Fruit fly (Drosophila melanogaster): ENCODE results near the gene CG31715.

CG31715 gene

DNA sequence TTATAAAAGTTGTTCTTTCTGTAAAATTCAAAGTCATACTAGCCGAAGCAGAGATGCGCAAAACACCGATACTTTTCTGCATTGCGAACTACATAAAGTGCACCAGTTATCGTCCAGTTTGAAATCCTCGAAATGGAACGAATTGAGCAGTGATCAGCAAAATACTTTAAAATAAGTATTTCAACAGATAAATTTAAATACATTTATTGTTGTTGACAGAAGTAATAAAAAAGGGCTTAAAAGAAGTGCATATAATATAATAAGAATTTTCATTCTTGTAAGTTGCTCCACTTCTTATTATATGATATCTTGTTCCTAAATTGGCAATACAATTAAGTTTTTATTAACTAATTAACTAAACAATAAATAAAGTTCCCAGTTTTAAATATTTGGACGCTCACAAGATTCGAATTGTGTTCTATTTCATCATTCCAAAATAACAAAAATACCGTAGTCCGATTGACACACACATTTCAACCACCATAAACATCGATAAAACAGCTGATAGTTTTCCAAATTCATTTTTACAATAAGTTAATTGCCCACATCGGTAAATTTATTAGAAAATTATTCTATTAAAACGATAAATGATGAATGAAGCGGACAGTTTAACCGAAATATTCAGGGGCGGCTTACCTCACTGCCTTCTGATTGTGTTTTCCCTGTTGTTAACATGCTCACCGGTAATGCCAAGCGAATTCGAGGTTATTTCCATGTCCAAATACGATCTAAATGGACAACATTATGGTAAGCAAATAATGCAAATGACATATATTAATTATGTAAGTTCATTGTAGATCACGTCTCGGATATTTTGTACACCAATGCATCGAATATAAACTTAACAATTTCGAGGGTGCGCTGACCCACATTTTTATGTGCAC, 26.8 kb upstream of the CG31715 start, which contains the start of the genes Usp14 and CG4972:
TSS of gene Usp14 (minus strand) at position 70 of the 884 bp plus-strand sequence.
TSS of gene CG4972 (plus strand) at position 466 of the 884 bp plus-strand sequence.
- TF ChIP-seq CTCF (optimal IDR thresholded peaks at IDR 0.05) (no peak), CG8478 (optimal IDR thresholded peaks at IDR 0.05) (no peak)

DNA sequence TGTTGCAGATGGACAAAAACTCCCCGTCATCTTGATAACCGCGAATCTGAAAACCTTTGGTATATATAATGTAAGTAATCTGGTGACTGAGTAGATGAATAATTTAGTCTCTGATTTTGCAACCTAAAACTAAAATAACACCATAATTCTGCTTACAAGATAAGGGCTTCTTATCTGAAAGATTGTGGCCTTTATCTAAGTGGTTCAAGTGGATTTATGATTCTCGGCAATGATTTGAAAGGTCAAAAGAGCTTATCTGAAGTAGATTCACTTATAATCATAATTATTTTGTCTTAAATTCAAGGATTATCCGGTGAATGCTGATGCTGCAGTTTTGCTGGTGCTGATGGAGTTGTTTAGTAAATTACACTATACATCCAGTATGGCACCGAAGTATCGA, 25.5 kb upstream of the CG31715 start:
- no peak for TF ChIP-seq CTCF (optimal IDR thresholded peaks at IDR 0.05)
- no peak for TF ChIP-seq CG8478 (optimal IDR thresholded peaks at IDR 0.05)

DNA sequence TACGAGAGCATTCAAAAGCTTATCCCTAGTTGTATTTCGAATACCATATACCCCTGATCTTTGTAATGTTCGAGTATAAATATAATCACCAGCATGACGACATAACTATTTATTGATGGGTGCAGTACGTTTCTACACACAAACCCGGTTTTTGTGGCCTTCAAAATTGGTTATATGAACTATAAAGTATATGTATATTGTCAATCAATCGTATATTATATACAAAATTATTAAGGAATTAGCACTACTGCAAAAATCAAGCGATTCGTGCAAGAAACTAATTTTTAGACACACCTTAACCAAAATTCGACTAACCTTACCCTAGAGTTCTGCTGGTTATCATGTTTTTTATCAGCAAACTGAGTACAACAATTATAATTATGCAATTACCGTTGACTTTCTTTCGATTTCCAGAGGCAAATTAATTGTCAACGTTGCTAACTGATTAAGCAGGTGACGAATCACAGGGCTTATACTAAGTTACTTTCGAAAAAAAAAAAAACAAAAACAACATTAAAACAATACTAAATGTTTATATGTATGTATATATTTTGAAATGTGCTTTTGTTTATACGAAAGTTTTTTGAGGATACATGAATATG, 21.1 kb upstream of the CG31715 start:
- no peak for TF ChIP-seq CG8478 (optimal IDR thresholded peaks at IDR 0.05)
- no peak for TF ChIP-seq CTCF (optimal IDR thresholded peaks at IDR 0.05)

DNA sequence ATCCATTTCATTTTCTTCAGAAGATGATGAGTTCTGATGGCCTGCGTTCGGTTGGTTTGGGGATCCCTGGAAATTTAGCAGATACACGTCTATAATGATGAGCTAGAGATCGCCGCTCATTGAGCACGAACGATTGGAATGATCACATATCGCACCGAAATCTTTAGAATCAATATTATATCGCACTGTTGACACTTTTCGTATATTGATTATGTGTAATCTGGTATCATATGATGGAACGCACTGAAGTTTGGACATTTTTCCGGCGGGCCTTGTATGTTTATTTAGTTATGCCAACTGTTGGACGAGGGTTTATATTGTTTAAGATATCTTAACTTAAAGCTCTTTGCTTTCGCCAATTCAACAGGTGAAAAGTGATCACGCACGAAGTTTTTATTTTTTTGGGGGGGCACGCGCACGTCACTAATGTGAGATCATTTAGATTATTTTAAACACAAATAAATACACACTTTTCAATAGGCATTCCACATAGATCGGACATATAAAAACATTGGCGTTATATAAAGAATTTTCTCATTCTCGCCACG, 20.3 kb upstream of the CG31715 start:
- TF ChIP-seq CG8478 (optimal IDR thresholded peaks at IDR 0.05): no peak
- no peak for TF ChIP-seq CTCF (optimal IDR thresholded peaks at IDR 0.05)

DNA sequence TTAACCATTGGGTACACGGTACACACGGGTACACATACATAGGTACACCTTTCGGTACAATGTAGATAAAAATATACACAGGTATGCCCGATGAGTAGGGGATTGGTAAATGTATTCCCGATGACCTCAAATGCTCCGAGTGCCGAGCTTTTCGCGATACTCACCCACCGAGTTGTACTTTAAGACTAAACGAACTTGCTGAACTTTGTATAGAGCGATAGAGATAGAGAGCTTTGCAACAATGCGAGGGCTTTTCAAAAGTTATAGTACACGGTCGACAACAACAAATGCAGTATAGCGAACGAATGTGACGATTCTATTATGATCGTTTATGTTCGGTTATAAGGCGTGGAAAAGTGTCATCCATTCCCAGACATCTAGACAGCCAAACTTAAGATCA, 19.8 kb upstream of the CG31715 start:
- TF ChIP-seq CTCF (optimal IDR thresholded peaks at IDR 0.05) (no peak), CG8478 (optimal IDR thresholded peaks at IDR 0.05) (no peak)

DNA sequence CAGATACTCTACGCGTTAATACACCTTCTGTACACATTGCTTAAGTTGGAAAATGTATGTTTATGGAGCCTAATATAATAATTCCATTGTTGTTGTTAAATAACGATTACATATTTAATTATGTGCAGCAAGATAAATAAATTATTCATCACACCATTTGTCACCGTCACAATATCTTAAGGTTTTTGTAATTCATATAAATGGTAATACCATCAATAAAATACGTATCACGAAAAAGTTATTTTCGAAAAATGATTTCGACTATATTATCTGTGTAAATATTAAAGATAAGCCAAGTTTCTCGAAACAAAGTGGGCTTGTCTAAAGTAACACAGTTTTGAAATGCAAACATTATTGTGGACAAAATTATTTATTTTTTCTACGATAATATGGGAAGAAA, 19.2 kb upstream of the CG31715 start, which contains the start of gene CG4995:
TSS of gene CG4995 (plus strand) at position 301 of the 400 bp plus-strand sequence.
- TF ChIP-seq CTCF (optimal IDR thresholded peaks at IDR 0.05) (no peak), CG8478 (optimal IDR thresholded peaks at IDR 0.05) (no peak)

DNA sequence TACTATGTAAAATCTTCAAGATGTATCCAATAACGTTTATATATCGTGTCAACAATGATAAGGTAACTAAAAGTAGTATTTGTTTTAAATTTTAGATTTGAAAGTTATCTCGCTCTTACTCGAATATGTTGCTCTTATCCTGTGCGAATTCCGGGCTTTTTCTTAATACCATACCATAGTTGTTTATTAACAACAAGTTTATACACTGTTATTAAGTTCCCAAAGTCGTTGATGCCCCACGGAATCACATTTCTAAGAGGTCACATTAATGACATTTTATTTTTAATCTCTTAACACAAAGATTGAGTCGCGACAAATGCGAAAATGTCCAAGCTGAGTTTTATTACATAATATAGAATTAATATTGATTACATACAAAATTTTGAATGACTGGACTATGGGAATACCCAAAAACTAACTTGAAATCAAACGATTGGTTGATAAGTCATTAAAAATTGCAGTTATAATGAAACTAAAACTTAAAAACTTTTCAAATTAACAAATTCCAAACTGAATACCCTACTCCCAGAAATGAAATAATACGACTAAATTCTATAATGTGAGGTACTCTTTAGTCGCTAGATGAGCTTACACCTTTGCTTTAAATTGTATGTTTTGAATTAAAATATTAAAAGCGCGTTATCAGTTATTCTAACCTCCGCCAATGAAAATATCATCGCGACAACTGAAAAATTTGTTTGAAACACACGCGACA, 18.5 kb upstream of the CG31715 start, which contains the start of gene CG5381:
TSS of gene CG5381 (minus strand) at position 330 of the 715 bp plus-strand sequence.
- no peak for TF ChIP-seq CG8478 (optimal IDR thresholded peaks at IDR 0.05)
- TF ChIP-seq CTCF (optimal IDR thresholded peaks at IDR 0.05): no peak

DNA sequence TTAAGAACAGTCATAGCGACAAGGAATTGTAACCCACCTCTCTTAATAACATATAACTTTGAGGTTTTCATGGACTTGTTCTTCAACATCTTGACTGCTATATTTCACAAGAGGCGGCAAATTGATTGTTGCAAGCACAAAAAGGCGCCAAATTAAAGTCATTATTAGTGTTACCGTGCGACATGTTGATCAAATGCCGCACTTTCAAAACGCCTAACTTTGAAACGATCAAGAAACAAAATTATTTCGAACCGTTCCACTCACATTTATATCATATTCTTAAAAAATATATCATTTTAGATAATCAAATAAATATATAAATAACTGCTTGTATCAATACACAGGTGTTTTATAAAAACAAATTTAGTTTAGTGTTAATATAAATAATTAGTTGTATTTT, 13.6 kb upstream of the CG31715 start, which contains the start of gene RnrL:
TSS of gene RnrL (minus strand) at position 154 of the 400 bp plus-strand sequence.
- TF ChIP-seq CG8478 (optimal IDR thresholded peaks at IDR 0.05): no peak
- TF ChIP-seq CTCF (optimal IDR thresholded peaks at IDR 0.05): no peak

DNA sequence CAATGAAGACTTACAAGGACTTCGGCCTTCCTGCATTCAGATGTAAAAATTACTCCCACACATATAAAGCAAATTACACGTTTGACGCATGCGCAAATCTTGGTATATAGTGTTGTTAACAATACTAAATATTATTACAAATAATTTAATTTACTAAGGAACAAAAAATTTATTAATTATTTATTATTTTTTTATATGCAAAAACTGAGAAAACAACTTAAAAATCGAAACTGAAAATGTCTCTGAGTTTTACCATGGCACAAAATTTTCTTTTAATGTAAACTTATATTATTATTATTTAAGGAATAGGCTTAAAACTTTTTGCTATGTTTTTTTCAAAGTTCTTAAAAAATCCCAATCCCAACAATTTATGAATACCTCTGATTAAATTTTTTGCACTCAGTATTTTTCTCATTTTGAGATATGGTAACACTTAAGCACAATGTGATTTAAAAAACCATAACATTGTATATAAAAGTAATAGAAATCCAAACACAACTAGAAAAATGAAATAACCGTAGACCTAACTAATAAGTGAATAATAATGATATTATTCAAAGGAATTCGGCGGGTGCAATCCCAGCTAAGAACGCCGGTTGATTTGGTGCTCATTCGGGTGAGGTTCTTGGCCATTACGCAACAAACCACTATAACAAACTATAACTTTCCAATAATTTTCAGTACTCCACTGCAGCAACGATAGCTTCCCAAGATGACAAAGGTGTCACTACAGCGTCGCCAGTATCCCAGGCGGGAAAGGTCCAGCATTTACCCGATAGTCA, 10.2 kb upstream of the CG31715 start, which contains the start of the genes Schip1 and Cox10:
TSS of gene Schip1 (minus strand) at position 51 of the 782 bp plus-strand sequence.
TSS of gene Cox10 (plus strand) at position 406 of the 782 bp plus-strand sequence.
- TF ChIP-seq CG8478 (optimal IDR thresholded peaks at IDR 0.05) (no peak), CTCF (optimal IDR thresholded peaks at IDR 0.05) (no peak)

DNA sequence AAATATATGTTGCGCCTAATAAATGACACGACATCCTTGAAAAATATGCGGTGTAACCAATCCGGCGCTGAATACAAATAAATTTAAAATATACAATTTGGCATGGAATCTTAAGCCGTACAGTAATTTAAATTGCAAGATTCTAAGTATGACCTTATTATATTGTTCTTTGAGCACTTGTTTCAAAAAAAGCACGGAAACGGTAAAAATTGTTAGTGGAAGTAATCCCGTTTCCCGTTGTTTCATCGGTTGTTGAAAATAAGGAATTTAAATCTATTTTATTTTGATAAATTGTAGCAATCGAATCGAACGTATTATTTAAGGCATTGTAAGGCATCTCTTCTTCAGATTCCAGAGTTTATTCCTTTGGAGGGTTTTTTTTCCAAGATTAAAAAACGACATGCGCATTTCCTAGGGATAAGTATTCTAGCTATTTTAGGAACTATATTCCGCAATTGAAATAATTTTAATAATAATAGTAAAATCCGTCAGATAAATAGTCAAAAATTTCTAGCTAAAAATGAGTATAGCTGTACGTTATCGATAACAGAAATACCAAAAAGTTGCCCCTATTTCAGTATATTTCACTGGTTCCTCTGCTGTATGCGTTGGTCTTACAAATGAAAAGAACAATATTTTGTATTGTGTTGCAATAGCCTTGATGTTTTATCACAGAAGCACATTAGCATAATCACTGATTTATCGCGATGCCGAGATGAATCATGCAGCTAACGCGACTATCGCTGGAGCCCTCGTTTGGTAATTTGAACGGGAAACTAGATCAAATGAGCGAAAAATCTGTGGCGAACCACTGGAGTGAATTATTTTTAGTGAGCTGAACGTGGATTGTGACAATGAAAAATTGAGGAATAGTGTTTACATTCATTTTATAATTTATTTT, 8.1 kb upstream of the CG31715 start, which contains the start of gene GATAd:
TSS of gene GATAd (plus strand) at position 644 of the 901 bp plus-strand sequence.
- TF ChIP-seq CG8478 (optimal IDR thresholded peaks at IDR 0.05) (no peak), CTCF (optimal IDR thresholded peaks at IDR 0.05) (peak in 1 of 2 experiments; percentile 1)

DNA sequence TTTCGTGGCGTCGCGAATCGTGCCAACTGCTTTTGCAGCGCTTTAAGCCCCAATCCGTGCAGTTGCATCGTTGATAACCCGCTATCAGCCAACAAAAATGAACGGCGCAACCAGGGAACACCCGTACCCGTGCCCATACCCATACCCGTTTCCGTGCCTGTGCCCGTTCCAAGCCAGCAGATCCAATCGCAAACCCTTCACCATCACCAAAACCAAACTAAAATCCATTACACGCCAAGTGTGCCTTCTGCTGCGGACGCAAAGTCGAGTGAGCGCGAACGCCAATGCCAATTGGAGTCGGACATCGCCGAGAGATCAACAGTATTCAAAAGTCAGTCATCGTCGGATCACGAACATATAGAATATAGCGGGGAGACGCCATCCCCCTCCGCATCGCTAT, 7.2 kb upstream of the CG31715 start:
- no peak for TF ChIP-seq CTCF (optimal IDR thresholded peaks at IDR 0.05)
- no peak for TF ChIP-seq CG8478 (optimal IDR thresholded peaks at IDR 0.05)

DNA sequence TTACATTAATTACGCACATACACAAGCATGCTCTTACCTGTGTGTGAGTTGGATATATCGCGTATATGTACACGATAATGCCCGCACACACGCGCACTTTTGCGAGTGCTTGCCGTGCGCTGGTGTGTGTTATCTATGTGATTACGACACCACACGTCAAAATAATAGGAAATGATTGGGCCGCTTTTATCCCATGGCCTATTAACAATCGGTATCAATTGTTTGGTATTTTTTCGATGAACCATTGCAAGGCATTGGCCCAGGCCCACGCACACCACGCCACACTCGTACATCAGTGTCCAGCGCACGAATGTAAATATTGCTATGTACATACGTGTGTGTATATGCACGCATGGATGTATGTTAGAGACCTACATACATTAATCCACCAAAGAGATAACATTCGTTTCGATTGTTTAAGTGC, 6.5 kb upstream of the CG31715 start:
- TF ChIP-seq CTCF (optimal IDR thresholded peaks at IDR 0.05) (no peak), CG8478 (optimal IDR thresholded peaks at IDR 0.05) (no peak)

DNA sequence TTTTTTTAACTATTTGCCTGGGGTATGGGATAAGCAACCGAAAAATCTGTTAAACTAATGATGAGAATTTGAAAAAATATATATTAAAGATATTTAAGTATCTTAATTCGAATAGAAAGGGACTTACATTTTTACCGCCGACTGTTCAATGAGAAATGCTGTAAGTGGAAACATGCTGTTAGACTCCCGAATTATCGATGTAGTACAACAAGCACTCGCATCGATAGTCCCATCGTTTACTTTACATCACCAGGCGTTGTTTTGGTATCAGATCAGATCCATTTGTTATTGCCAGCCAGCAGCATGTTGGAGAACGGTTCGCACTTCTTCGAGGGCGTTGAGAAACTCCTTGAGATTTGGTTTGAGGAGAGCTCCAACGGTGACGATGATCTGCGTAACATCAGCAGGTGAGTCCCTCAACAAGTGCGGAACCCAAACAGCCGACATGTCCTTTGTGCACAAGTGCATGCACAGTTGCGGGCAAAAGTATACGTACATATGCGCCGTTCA, 2.1 kb upstream of the CG31715 start, which contains the start of gene SamDC:
TSS of gene SamDC (plus strand) at position 246 of the 510 bp plus-strand sequence.
- TF ChIP-seq CG8478 (optimal IDR thresholded peaks at IDR 0.05) (no peak), CTCF (optimal IDR thresholded peaks at IDR 0.05) (peak in 1 of 2 experiments; percentile 15)
